Worm (Caenorhabditis elegans) whole organism, young adult: ENCODE results near the gene Y54G2A.12.

ENCODE experiments used
- F37B4.10 ChIP-seq: fragments of 200-800 bp; sonication (Bioruptor generic); IDR thresholded peaks from 2 replicates; pipeline ENCODE4 v1.3.6; 2022; ENCODE audit warnings: missing genetic modification characterization, missing compliant biosample characterization
- F39B2.1 ChIP-seq: fragments of 200-800 bp; sonication (Bioruptor generic); IDR thresholded peaks from 2 replicates; pipeline ENCODE4 v1.3.6; 2022; ENCODE audit warnings: missing genetic modification reagents, missing genetic modification characterization, missing compliant biosample characterization
- K12H6.12 ChIP-seq: fragments of 200-800 bp; sonication (Bioruptor generic); optimal IDR thresholded peaks from 2 replicates; lab custom pipeline; 2018; ENCODE audit warnings: mild to moderate bottlenecking, missing genetic modification characterization, missing compliant biosample characterization
- Y67H2A.10 ChIP-seq: fragments of 200-800 bp; sonication (Bioruptor generic); conservative IDR thresholded peaks from 2 replicates; pipeline ENCODE4 v1.3.6; 2022; ENCODE audit warnings: missing genetic modification reagents, missing genetic modification characterization, missing compliant biosample characterization
- Y79H2A.3 ChIP-seq: fragments of 200-800 bp; sonication (Bioruptor generic); conservative IDR thresholded peaks from 2 replicates; pipeline ENCODE4 v1.3.6; 2022; ENCODE audit warnings: missing genetic modification reagents, missing genetic modification characterization, missing compliant biosample characterization
- athp-1 ChIP-seq: sonication (generic microtip); optimal IDR thresholded peaks from 2 replicates; lab custom pipeline; 2017; ENCODE audit warnings: mild to moderate bottlenecking, missing genetic modification characterization, missing compliant biosample characterization
- ceh-58 ChIP-seq: fragments of 200-800 bp; sonication (Bioruptor generic); IDR thresholded peaks from 2 replicates; pipeline ENCODE4 v1.3.6; 2022; ENCODE audit warnings: missing genetic modification characterization, missing compliant biosample characterization
- ceh-79 ChIP-seq: sonication (generic microtip); optimal IDR thresholded peaks from 2 replicates; lab custom pipeline; 2017; ENCODE audit warnings: mild to moderate bottlenecking, missing genetic modification characterization, missing compliant biosample characterization
- ceh-91 ChIP-seq: fragments of 200-800 bp; sonication (Bioruptor generic); IDR thresholded peaks from 2 replicates; pipeline ENCODE4 v1.3.6; 2022; ENCODE audit warnings: missing genetic modification reagents, missing genetic modification characterization, missing compliant biosample characterization
- chd-7 ChIP-seq: sonication (generic microtip); optimal IDR thresholded peaks from 2 replicates; lab custom pipeline; 2016; ENCODE audit warnings: mild to moderate bottlenecking, missing genetic modification characterization, moderate library complexity, missing compliant biosample characterization
- egl-44 ChIP-seq: fragments of 200-800 bp; sonication (Bioruptor generic); IDR thresholded peaks from 2 replicates; pipeline ENCODE4 v1.3.6; 2022; ENCODE audit warnings: missing genetic modification reagents, missing genetic modification characterization, missing compliant biosample characterization
- ets-4 ChIP-seq: fragments of 200-800 bp; sonication (Bioruptor generic); optimal IDR thresholded peaks from 2 replicates; lab custom pipeline; 2018; ENCODE audit warnings: mild to moderate bottlenecking, missing genetic modification characterization, missing compliant biosample characterization
- gei-17 ChIP-seq: fragments of 200-800 bp; sonication (Bioruptor generic); optimal IDR thresholded peaks from 2 replicates; lab custom pipeline; 2018; ENCODE audit warnings: mild to moderate bottlenecking, missing genetic modification characterization, missing compliant biosample characterization
- hmg-20 ChIP-seq: fragments of 200-800 bp; sonication (Bioruptor generic); IDR thresholded peaks from 2 replicates; pipeline ENCODE4 v1.3.6; 2022; ENCODE audit warnings: missing genetic modification reagents, missing genetic modification characterization, missing compliant biosample characterization
- lag-1 ChIP-seq: fragments of 200-800 bp; sonication (Bioruptor generic); IDR thresholded peaks from 2 replicates; pipeline ENCODE4 v1.3.6; 2022; ENCODE audit warnings: missing genetic modification reagents, missing genetic modification characterization, missing compliant biosample characterization
- lin-26 ChIP-seq: fragments of 200-800 bp; sonication (Bioruptor generic); IDR thresholded peaks from 2 replicates; pipeline ENCODE4 v1.3.6; 2022; ENCODE audit warnings: missing genetic modification reagents, missing genetic modification characterization, missing compliant biosample characterization
- lsy-27 ChIP-seq: sonication (generic microtip); optimal IDR thresholded peaks from 2 replicates; lab custom pipeline; 2017; ENCODE audit warnings: missing genetic modification characterization, mild to moderate bottlenecking, missing compliant biosample characterization, antibody characterized with exemption, missing genotype, borderline replicate concordance; ENCODE audit not compliant: insufficient read depth
- madf-10 ChIP-seq: sonication (generic microtip); optimal IDR thresholded peaks from 2 replicates; lab custom pipeline; 2016; ENCODE audit warnings: mild to moderate bottlenecking, missing genetic modification characterization, missing compliant biosample characterization
- madf-3 ChIP-seq: fragments of 200-800 bp; sonication (Bioruptor generic); IDR thresholded peaks from 2 replicates; pipeline ENCODE4 v1.3.6; 2022; ENCODE audit warnings: missing genetic modification reagents, missing genetic modification characterization, missing compliant biosample characterization
- mcd-1 ChIP-seq: fragments of 200-800 bp; sonication (Bioruptor generic); IDR thresholded peaks from 2 replicates; pipeline ENCODE4 v1.3.6; 2022; ENCODE audit warnings: missing genetic modification reagents, missing genetic modification characterization, missing compliant biosample characterization
- mel-28 ChIP-seq: sonication (generic microtip); optimal IDR thresholded peaks from 2 replicates; lab custom pipeline; 2016; ENCODE audit warnings: borderline replicate concordance, mild to moderate bottlenecking, missing genetic modification characterization, missing compliant biosample characterization
- nfya-2 ChIP-seq: fragments of 200-800 bp; sonication (Bioruptor generic); IDR thresholded peaks from 2 replicates; pipeline ENCODE4 v1.3.6; 2022; ENCODE audit warnings: missing genetic modification reagents, missing genetic modification characterization, missing compliant biosample characterization
- nhr-90 ChIP-seq: sonication (generic microtip); optimal IDR thresholded peaks from 2 replicates; lab custom pipeline; 2016; ENCODE audit warnings: missing genotype, mild to moderate bottlenecking, missing genetic modification characterization, missing compliant biosample characterization
- pha-4 ChIP-seq: fragments of 150-350 bp; sonication (generic microtip); optimal IDR thresholded peaks from 2 replicates; lab custom pipeline; 2014; ENCODE audit warnings: missing biosample characterization, missing genetic modification reagents, missing genetic modification characterization
- sea-2 ChIP-seq: fragments of 200-800 bp; sonication (Bioruptor generic); IDR thresholded peaks from 2 replicates; pipeline ENCODE4 v1.3.6; 2022; ENCODE audit warnings: missing genetic modification characterization, missing compliant biosample characterization
- snpc-1.3 ChIP-seq: sonication (generic microtip); optimal IDR thresholded peaks from 2 replicates; lab custom pipeline; 2017; ENCODE audit warnings: missing genetic modification characterization, mild to moderate bottlenecking, missing compliant biosample characterization, antibody characterized with exemption, moderate library complexity, missing genotype, missing genetic modification reagents; ENCODE audit not compliant: insufficient read depth
- snpc-4 ChIP-seq, 5 experiments: fragments of 150-350 bp in 1 of 5; sonication (generic microtip) in 4 of 5; optimal IDR thresholded peaks; 2 replicates each; lab custom pipeline; 2014 to 2018; ENCODE audit warnings: missing genetic modification characterization in 5 of 5, missing biosample characterization in 3 of 5, antibody characterized with exemption in 2 of 5, mild to moderate bottlenecking in 2 of 5, missing compliant biosample characterization in 2 of 5, missing genotype in 2 of 5, moderate library complexity in 2 of 5, missing genetic modification reagents in 1 of 5
- unc-62 ChIP-seq: fragments of 150-350 bp; optimal IDR thresholded peaks from 2 replicates; lab custom pipeline; 2014; ENCODE audit warnings: missing biosample characterization, missing genetic modification reagents, missing genetic modification characterization
- zfh-2 ChIP-seq: fragments of 200-800 bp; sonication (Bioruptor generic); conservative IDR thresholded peaks from 2 replicates; pipeline ENCODE4 v1.3.6; 2022; ENCODE audit warnings: missing genetic modification reagents, missing genetic modification characterization, missing compliant biosample characterization
- ztf-25 ChIP-seq: fragments of 200-800 bp; sonication (Bioruptor generic); IDR thresholded peaks from 2 replicates; pipeline ENCODE4 v1.3.6; 2022; ENCODE audit warnings: missing genetic modification reagents, missing genetic modification characterization, missing compliant biosample characterization
- ztf-28 ChIP-seq: fragments of 200-800 bp; sonication (Bioruptor generic); IDR thresholded peaks from 2 replicates; pipeline ENCODE4 v1.3.6; 2022; ENCODE audit warnings: missing genetic modification reagents, missing genetic modification characterization, missing compliant biosample characterization

The Y54G2A.12 gene

DNA sequence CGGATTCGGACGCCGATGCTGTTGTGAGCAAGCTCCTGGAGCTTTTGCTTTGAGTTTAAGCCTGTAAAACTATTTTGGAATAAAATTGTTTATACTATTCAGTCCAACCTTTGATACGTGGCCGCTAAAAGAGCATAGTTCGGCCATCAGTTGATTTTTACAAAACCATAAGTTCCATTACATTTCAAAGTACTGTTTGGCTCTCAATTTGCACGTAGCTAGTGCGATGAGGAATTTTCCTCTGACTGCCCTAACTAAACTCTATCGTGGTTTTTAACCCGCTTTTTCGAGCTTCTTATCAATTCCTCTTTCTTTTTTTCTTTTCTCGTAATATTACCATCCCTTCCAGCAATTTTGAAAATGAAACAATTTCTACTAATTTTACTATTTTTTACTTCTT lies 40.8 kb upstream of the Y54G2A.12 start, which contains the start of gene clec-80:
TSS of gene clec-80 (plus strand) at position 301 of the 400 bp plus-strand sequence.
- TF ChIP-seq pha-4 (tag; lab: Kevin White, UChicago) (no peak), ets-4 (no peak), ztf-28 (GFP tag; lab: Robert Waterston, UW) (no peak), egl-44 (GFP tag; lab: Robert Waterston, UW) (no peak), ztf-25 (GFP tag; lab: Robert Waterston, UW) (no peak), lag-1 (no peak), mel-28 (tag; lab: Kevin White, UChicago) (no peak)
- TF ChIP-seq, all 124 proteins: peak for 0

ce11 chrIV:2820408-2820807 lies 37.8 kb upstream of the Y54G2A.12 start, which contains the start of gene Y54G2A.37:
Gene Y54G2A.37, plus strand, starts transcription at chrIV:2820708.
- no peak for TF ChIP-seq nfya-2 (GFP tag; lab: Robert Waterston, UW)
- no peak for TF ChIP-seq Y67H2A.10 (GFP tag; lab: Robert Waterston, UW)
- TF ChIP-seq K12H6.12 (tag; lab: Kevin White, UChicago), result no peak
- TF ChIP-seq Y79H2A.3 (GFP tag; lab: Robert Waterston, UW), result no peak
- TF ChIP-seq hmg-20 (GFP tag; lab: Robert Waterston, UW), result no peak
- no peak for TF ChIP-seq lin-26 (GFP tag; lab: Robert Waterston, UW)
- TF ChIP-seq snpc-1.3 (tag; lab: Kevin White, UChicago), result no peak
- TF ChIP-seq lag-1, result no peak

ce11 chrIV:2819633-2820032 lies 37.0 kb upstream of the Y54G2A.12 start, which contains the start of gene Y54G2A.13:
Gene Y54G2A.13, minus strand, starts transcription at chrIV:2819733.
- TF ChIP-seq ceh-91 (GFP tag; lab: Robert Waterston, UW), result no peak

ce11 chrIV:2817038-2817437 lies 34.4 kb upstream of the Y54G2A.12 start:
- no peak for TF ChIP-seq madf-10 (tag; lab: Kevin White, UChicago)
- no peak for TF ChIP-seq mcd-1 (GFP tag; lab: Robert Waterston, UW)
- TF ChIP-seq snpc-4 (GFP tag; optimal IDR thresholded peaks at IDR 0.05; lab: Kevin White, UChicago), result no peak
- TF ChIP-seq snpc-4 (tag; optimal IDR thresholded peaks at IDR 0.05; lab: Kevin White, UChicago), result peak in 2 of 4 experiments; percentile 65 to 88
- TF ChIP-seq F39B2.1 (GFP tag; lab: Robert Waterston, UW), result no peak
- TF ChIP-seq sea-2, result no peak
- TF ChIP-seq athp-1, result no peak
- TF ChIP-seq ceh-58 (GFP tag; lab: Robert Waterston, UW), result no peak
- TF ChIP-seq ceh-79 (tag; lab: Kevin White, UChicago), result no peak
- TF ChIP-seq chd-7 (tag; lab: Kevin White, UChicago), result peak; percentile 12
- no peak for TF ChIP-seq F37B4.10 (GFP tag; lab: Robert Waterston, UW)
- no peak for TF ChIP-seq nhr-90 (tag; lab: Kevin White, UChicago)
- peak; percentile 79 for TF ChIP-seq zfh-2

DNA sequence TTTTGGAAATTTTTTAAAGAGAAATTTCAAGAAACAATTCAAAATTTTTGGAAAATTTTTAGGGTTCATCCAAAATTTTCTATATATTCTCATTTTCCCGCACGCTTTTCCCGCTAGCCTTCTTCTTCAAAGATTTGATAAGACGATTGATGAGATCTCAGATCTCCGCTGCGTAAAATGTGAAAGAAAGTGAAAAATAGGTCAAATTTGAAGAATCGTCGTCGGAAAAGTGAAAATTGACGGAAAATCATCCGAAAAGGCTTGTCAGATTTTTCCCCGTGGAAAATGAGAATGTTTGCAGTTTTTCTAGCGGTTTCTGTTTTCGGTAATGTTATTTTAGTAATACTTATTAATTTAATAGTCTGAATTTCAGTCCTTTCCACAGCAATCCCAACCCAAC lies 26.6 kb upstream of the Y54G2A.12 start, which contains the start of gene Y54G2A.76:
TSS of gene Y54G2A.76 (plus strand) at position 203 of the 400 bp plus-strand sequence.
- TF ChIP-seq lsy-27 (tag; lab: Kevin White, UChicago) (no peak), zfh-2 (no peak), madf-3 (GFP tag; lab: Robert Waterston, UW) (no peak), gei-17 (no peak), unc-62 (GFP tag; lab: Kevin White, UChicago) (no peak)
- TF ChIP-seq, all 124 proteins: peak for 0
